Fruit fly (Drosophila melanogaster): ENCODE results near the gene Msr-110.
A peak's percentile ranks its signal among the peaks of the same experiment; 100 is the strongest.

Gene Msr-110

dm6 chr3L:5548524-5549084, 28.5 kb downstream of the Msr-110 start:
- TF ChIP-seq EcR (GFP tag; optimal IDR thresholded peaks at IDR 0.05) (peak; percentile 91), Snoo (tag; optimal IDR thresholded peaks at IDR 0.05) (no peak)

dm6 chr3L:5542772-5543371, 34.3 kb downstream of the Msr-110 start:
- no peak for TF ChIP-seq CG8301 (tag; optimal IDR thresholded peaks at IDR 0.05)
- TF ChIP-seq CG12605 (GFP tag; IDR thresholded peaks at IDR 0.05): no peak
- TF ChIP-seq Pif1A (GFP tag; optimal IDR thresholded peaks at IDR 0.05): no peak
- no peak for TF ChIP-seq fd96Ca (GFP tag; IDR thresholded peaks at IDR 0.05)
- no peak for TF ChIP-seq rn (GFP tag; IDR thresholded peaks at IDR 0.05)
- TF ChIP-seq Ets98B (GFP tag; IDR thresholded peaks at IDR 0.05): no peak
- TF ChIP-seq EcR (GFP tag; optimal IDR thresholded peaks at IDR 0.05): no peak
- no peak for TF ChIP-seq CG10348 (GFP tag; IDR thresholded peaks at IDR 0.05)

- TF ChIP-seq CG32121 (GFP tag; IDR thresholded peaks at IDR 0.05) (no peak), CG12605 (GFP tag; IDR thresholded peaks at IDR 0.05) (no peak), CG10348 (GFP tag; IDR thresholded peaks at IDR 0.05) (no peak), gl (tag; optimal IDR thresholded peaks at IDR 0.05) (no peak), CG34367 (tag; optimal IDR thresholded peaks at IDR 0.05) (no peak), CG8301 (tag; optimal IDR thresholded peaks at IDR 0.05) (no peak), rn (GFP tag; IDR thresholded peaks at IDR 0.05) (no peak)
These were observed 36.4 kb downstream of the Msr-110 start for dm6 chr3L:5540637-5541241.

dm6 chr3L:5535659-5536058, 41.5 kb downstream of the Msr-110 start, which contains the start of gene CG13285:
Gene CG13285 (minus strand): TSS chr3L:5535759.
- TF ChIP-seq Ets98B (GFP tag; IDR thresholded peaks at IDR 0.05) (no peak), CG14655 (GFP tag; optimal IDR thresholded peaks at IDR 0.05) (no peak), Pif1A (GFP tag; optimal IDR thresholded peaks at IDR 0.05) (no peak)

- TF ChIP-seq CG17806 (tag; optimal IDR thresholded peaks at IDR 0.05) (no peak), CG15710 (tag; optimal IDR thresholded peaks at IDR 0.05) (no peak), CG34367 (tag; optimal IDR thresholded peaks at IDR 0.05) (no peak), Pif1A (GFP tag; optimal IDR thresholded peaks at IDR 0.05) (no peak), CG13204 (GFP tag; optimal IDR thresholded peaks at IDR 0.05) (no peak), CG8159 (tag; optimal IDR thresholded peaks at IDR 0.05) (no peak), rn (GFP tag; IDR thresholded peaks at IDR 0.05) (no peak), Ets98B (GFP tag; IDR thresholded peaks at IDR 0.05) (no peak), EcR (GFP tag; optimal IDR thresholded peaks at IDR 0.05) (no peak), CG9948 (tag; optimal IDR thresholded peaks at IDR 0.05) (no peak), gl (tag; optimal IDR thresholded peaks at IDR 0.05) (no peak), CG32121 (GFP tag; IDR thresholded peaks at IDR 0.05) (no peak), D1 (tag; optimal IDR thresholded peaks at IDR 0.05) (no peak), CG14655 (GFP tag; optimal IDR thresholded peaks at IDR 0.05) (no peak)
These were observed 42.9 kb downstream of the Msr-110 start for dm6 chr3L:5534253-5534652.

dm6 chr3L:5529241-5529640, 47.9 kb downstream of the Msr-110 start, which contains the start of gene Lkr:
Gene Lkr (minus strand): TSS chr3L:5529341.
- TF ChIP-seq CG12605 (GFP tag; IDR thresholded peaks at IDR 0.05) (no peak), CG9948 (tag; optimal IDR thresholded peaks at IDR 0.05) (no peak), fd96Ca (GFP tag; IDR thresholded peaks at IDR 0.05) (no peak), Snoo (tag; optimal IDR thresholded peaks at IDR 0.05) (no peak)

- TF ChIP-seq CG4496 (GFP tag; IDR thresholded peaks at IDR 0.05) (no peak), CG14655 (GFP tag; optimal IDR thresholded peaks at IDR 0.05) (no peak), CG13204 (GFP tag; optimal IDR thresholded peaks at IDR 0.05) (no peak), EcR (GFP tag; optimal IDR thresholded peaks at IDR 0.05) (no peak), fd96Ca (GFP tag; IDR thresholded peaks at IDR 0.05) (no peak), CG32121 (GFP tag; IDR thresholded peaks at IDR 0.05) (no peak), Ets98B (GFP tag; IDR thresholded peaks at IDR 0.05) (no peak), CG12605 (GFP tag; IDR thresholded peaks at IDR 0.05) (no peak), D1 (tag; optimal IDR thresholded peaks at IDR 0.05) (no peak), rn (GFP tag; IDR thresholded peaks at IDR 0.05) (no peak)
These were observed 54.2 kb downstream of the Msr-110 start for dm6 chr3L:5522904-5523428.
